Fruit fly (Drosophila melanogaster) whole organism, prepupa: ENCODE data around the gene Eip75B.

Experiments
- CG10631 ChIP-seq: fragments of 200-800 bp; sonication (Bioruptor generic); optimal IDR thresholded peaks from 2 replicates; lab custom pipeline; 2016; ENCODE audit warnings: missing biosample characterization, missing genetic modification characterization
- CG11294 ChIP-seq: fragments of 200-800 bp; sonication (Bioruptor generic); IDR thresholded peaks from 2 replicates; pipeline ENCODE4 v1.3.6; 2022; ENCODE audit warnings: missing biosample characterization, missing genetic modification characterization
- CG11902 ChIP-seq: fragments of 200-800 bp; sonication (Bioruptor generic); optimal IDR thresholded peaks from 3 replicates; lab custom pipeline; 2016; ENCODE audit warnings: missing biosample characterization, missing genetic modification characterization
- CG1621 ChIP-seq: fragments of 200-800 bp; sonication (Bioruptor generic); optimal IDR thresholded peaks from 3 replicates; lab custom pipeline; 2018; ENCODE audit warnings: missing biosample characterization, mild to moderate bottlenecking, missing genetic modification characterization
- CG6163 ChIP-seq: fragments of 200-800 bp; sonication (Bioruptor generic); IDR thresholded peaks from 3 replicates; pipeline ENCODE4 v1.3.6; 2022; ENCODE audit warnings: missing biosample characterization, missing genetic modification characterization
- CG6276 ChIP-seq: fragments of 200-800 bp; sonication (Bioruptor generic); optimal IDR thresholded peaks from 2 replicates; lab custom pipeline; 2017; ENCODE audit warnings: missing biosample characterization, mild to moderate bottlenecking, missing genetic modification characterization
- CG6792 ChIP-seq: fragments of 200-800 bp; sonication (Bioruptor generic); optimal IDR thresholded peaks from 3 replicates; lab custom pipeline; 2016; ENCODE audit warnings: missing biosample characterization, missing genetic modification characterization
- CG6808 ChIP-seq: fragments of 200-800 bp; sonication (Bioruptor generic); optimal IDR thresholded peaks from 3 replicates; lab custom pipeline; 2017; ENCODE audit warnings: missing biosample characterization, missing genetic modification characterization, mild to moderate bottlenecking, moderate library complexity, missing genetic modification reagents
- CG8632 ChIP-seq: fragments of 200-800 bp; sonication (Bioruptor generic); optimal IDR thresholded peaks from 3 replicates; lab custom pipeline; 2016; ENCODE audit warnings: missing biosample characterization, missing genetic modification characterization
- Eip78C ChIP-seq: fragments of 200-800 bp; sonication (Bioruptor generic); peaks from one replicate; lab custom pipeline; 2016; ENCODE audit warnings: missing biosample characterization, missing genetic modification characterization
- Ets96B ChIP-seq: fragments of 200-800 bp; optimal IDR thresholded peaks from 2 replicates; lab custom pipeline; 2019; ENCODE audit warnings: missing biosample characterization, mild to moderate bottlenecking, missing genetic modification characterization, moderate library complexity
- Gug ChIP-seq: fragments of 200-800 bp; sonication (Bioruptor generic); IDR thresholded peaks from 2 replicates; pipeline ENCODE4 v1.3.6; 2022; ENCODE audit warnings: missing biosample characterization, missing genetic modification characterization
- Lpt ChIP-seq: fragments of 200-800 bp; sonication (Bioruptor generic); optimal IDR thresholded peaks from 3 replicates; lab custom pipeline; 2016; ENCODE audit warnings: missing biosample characterization, missing genetic modification characterization
- Sox15 ChIP-seq: fragments of 200-800 bp; sonication (Bioruptor generic); optimal IDR thresholded peaks from 3 replicates; lab custom pipeline; 2016; ENCODE audit warnings: missing biosample characterization, missing genetic modification characterization
- acj6 ChIP-seq: fragments of 200-800 bp; sonication (Bioruptor generic); optimal IDR thresholded peaks from 3 replicates; lab custom pipeline; 2016; ENCODE audit warnings: missing biosample characterization, missing genetic modification characterization
- cyc ChIP-seq: fragments of 200-800 bp; sonication (Bioruptor generic); optimal IDR thresholded peaks from 3 replicates; lab custom pipeline; 2016; ENCODE audit warnings: missing biosample characterization, missing genetic modification characterization
- eg ChIP-seq: fragments of 200-800 bp; sonication (Bioruptor generic); IDR thresholded peaks from 3 replicates; pipeline ENCODE4 v1.3.6; 2022; ENCODE audit warnings: missing biosample characterization, missing genetic modification characterization
- esn ChIP-seq: fragments of 200-800 bp; sonication (Bioruptor generic); optimal IDR thresholded peaks from 2 replicates; lab custom pipeline; 2016; ENCODE audit warnings: missing biosample characterization, mild to moderate bottlenecking, missing genetic modification characterization, moderate library complexity
- fd59A ChIP-seq: fragments of 200-800 bp; sonication (Bioruptor generic); optimal IDR thresholded peaks from 2 replicates; lab custom pipeline; 2017; ENCODE audit warnings: missing biosample characterization, mild to moderate bottlenecking, missing genetic modification characterization, missing genetic modification reagents
- fkh ChIP-seq: fragments of 200-800 bp; sonication (Bioruptor generic); optimal IDR thresholded peaks from 3 replicates; lab custom pipeline; 2017; ENCODE audit warnings: missing biosample characterization, mild to moderate bottlenecking, missing genetic modification characterization, moderate library complexity
- salr ChIP-seq, 2 experiments: fragments of 200-800 bp; sonication (Bioruptor generic); optimal IDR thresholded peaks; 3 replicates each; lab custom pipeline; 2016 to 2018; ENCODE audit warnings: missing biosample characterization in 2 of 2, missing genetic modification characterization in 2 of 2, mild to moderate bottlenecking in 1 of 2
- svp ChIP-seq: fragments of 200-800 bp; sonication (Bioruptor generic); peaks from one replicate; lab custom pipeline; 2016; ENCODE audit warnings: missing biosample characterization, missing genetic modification characterization
- vri ChIP-seq: fragments of 200-800 bp; sonication (Bioruptor generic); optimal IDR thresholded peaks from 3 replicates; lab custom pipeline; 2016; ENCODE audit warnings: missing biosample characterization, mild to moderate bottlenecking, missing genetic modification characterization

Eip75B gene

dm6 chr3L:17904593-17904992 lies 159.9 kb downstream of the Eip75B start:
- TF ChIP-seq acj6 (GFP tag; lab: Kevin White, UChicago) = no peak
- peak; percentile 26 for TF ChIP-seq Eip78C
- TF ChIP-seq, all 60 proteins: peak for 1

- TF ChIP-seq Eip78C = peak; percentile 60
- no peak for TF ChIP-seq fd59A (GFP tag; lab: Kevin White, UChicago)
- peak; percentile 5 for TF ChIP-seq vri (GFP tag; lab: Kevin White, UChicago)
- no peak for TF ChIP-seq CG11294 (GFP tag; lab: Robert Waterston, UW)
- no peak for TF ChIP-seq CG6808 (GFP tag; lab: Kevin White, UChicago)
- no peak for TF ChIP-seq CG6792
- peak; percentile 75 for TF ChIP-seq svp (GFP tag; lab: Kevin White, UChicago)
- TF ChIP-seq esn (GFP tag; lab: Kevin White, UChicago) = no peak
- no peak for TF ChIP-seq CG8632
- TF ChIP-seq CG6276 = no peak
- no peak for TF ChIP-seq cyc (GFP tag; lab: Kevin White, UChicago)
Observed at dm6 chr3L:17903813-17904416, 160.6 kb downstream of the Eip75B start.

dm6 chr3L:17902621-17903020 lies 161.9 kb downstream of the Eip75B start:
- TF ChIP-seq esn (GFP tag; lab: Kevin White, UChicago) (no peak), CG11902 (no peak), Lpt (GFP tag; lab: Kevin White, UChicago) (no peak), Gug (GFP tag; lab: Robert Waterston, UW) (no peak), CG6163 (GFP tag; lab: Robert Waterston, UW) (no peak), Ets96B (tag; lab: Kevin White, UChicago) (no peak), CG1621 (tag; lab: Kevin White, UChicago) (no peak), CG10631 (GFP tag; lab: Kevin White, UChicago) (no peak), salr (GFP tag; optimal IDR thresholded peaks at IDR 0.05; lab: Kevin White, UChicago) (no peak), eg (no peak), Sox15 (GFP tag; lab: Kevin White, UChicago) (no peak), fkh (no peak)
- TF ChIP-seq, all 60 proteins: peak for 0

dm6 chr3L:17902186-17902585 lies 162.3 kb downstream of the Eip75B start:
- peak; percentile 41 for TF ChIP-seq vri (GFP tag; lab: Kevin White, UChicago)
- no peak for TF ChIP-seq fkh
- TF ChIP-seq, all 60 proteins: peak for 1
